Fruit fly (Drosophila melanogaster): ENCODE measurements around the gene CG7924.

DNA sequence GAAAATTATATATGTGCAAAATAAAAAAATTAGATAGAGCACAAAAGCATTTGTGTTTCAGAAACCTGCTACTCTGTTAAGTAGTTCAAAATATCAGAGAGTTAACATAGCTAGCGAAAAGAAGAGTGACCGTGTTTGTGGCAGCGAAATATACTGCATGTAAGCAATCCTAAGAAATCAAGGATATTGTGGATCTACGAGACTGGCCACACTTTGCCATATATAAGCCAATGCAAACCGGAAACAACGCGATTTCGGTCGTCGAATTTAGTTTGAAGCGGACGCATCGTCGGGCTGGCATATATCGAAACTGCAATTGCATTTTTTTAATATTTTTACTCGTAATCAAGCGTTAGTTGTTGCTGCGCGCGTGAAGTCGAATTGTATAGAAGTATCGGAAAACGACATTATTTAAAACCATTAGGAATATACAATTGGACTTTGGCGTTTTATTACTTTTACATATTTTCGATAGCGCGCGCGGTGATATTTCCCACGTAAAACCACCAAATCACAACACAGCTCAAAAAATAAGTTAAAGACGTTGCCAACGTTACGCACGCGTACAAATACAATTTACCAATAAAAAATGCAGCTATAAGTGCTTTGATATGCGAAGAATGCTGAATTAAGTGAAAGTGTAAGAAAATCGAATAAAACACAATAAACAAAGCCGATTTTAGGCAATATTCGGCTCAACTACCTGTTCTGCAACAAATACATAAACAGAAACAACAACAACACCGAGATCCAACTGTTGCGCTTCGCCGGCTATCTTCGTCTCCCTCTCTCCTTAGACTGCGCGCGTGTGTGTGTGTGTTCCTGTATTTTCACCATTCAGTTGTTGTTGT is 42.4 kb upstream of the CG7924 start, which contains the start of gene nuf:
- TF ChIP-seq psq (GFP tag; optimal IDR thresholded peaks at IDR 0.05) (no peak), usp (GFP tag; optimal IDR thresholded peaks at IDR 0.05) (no peak), dl (GFP tag; optimal IDR thresholded peaks at IDR 0.05; ENCODE audit: insufficient read depth in 1 of 2, partially characterized antibody in 2 of 2) (no peak), br (GFP tag; optimal IDR thresholded peaks at IDR 0.05) (peak; percentile 41), foxo (GFP tag; optimal IDR thresholded peaks at IDR 0.05) (peak in 1 of 2 experiments; percentile 26), Vsx2 (GFP tag; optimal IDR thresholded peaks at IDR 0.05; ENCODE audit: partially characterized antibody) (peak; percentile 63), h (GFP tag; optimal IDR thresholded peaks at IDR 0.05) (peak; percentile 41), Hr83 (GFP tag; optimal IDR thresholded peaks at IDR 0.05; ENCODE audit: poor library complexity, severe bottlenecking) (peak; percentile 53), Abd-B (GFP tag; optimal IDR thresholded peaks at IDR 0.05) (no peak)

All from whole organism, wandering third instar larva.